Worm (Caenorhabditis elegans): ENCODE data around the gene R02D5.4.

Gene R02D5.4

DNA sequence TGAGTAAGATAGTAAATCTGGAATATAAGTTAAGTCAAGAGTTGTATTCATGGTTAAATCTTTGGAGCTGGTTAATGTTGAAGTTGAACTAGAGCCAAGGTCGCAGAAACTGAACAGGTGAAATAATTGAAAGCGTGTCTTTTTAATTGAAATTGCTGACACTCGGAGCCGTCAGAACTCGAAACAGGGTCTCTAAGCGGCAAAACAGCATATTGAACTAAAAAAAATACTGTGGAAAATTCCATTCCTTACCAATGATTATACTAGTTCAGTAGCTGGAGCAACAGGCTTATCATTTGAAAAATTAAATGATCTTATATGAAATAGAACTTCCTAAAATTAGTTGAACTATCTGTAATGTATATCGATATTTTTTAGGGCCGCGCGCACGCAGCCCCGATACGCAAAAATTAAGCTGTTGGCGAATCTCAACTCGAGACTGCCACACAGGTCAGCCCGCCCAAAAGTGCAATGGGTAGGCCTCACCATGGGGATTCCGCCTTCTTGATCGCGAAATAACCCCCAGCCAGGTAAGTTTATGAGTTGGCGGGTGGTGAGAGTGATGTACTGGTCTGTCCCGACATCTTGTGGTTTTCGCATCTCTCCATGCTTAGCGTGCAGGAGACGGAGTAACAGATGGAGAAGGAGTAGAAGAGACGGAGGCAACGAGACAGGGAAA, 16.1 kb downstream of the R02D5.4 start, which contains the start of gene srz-97:
TSS of gene srz-97 (minus strand) at position 51 of the 679 bp plus-strand sequence.
- TF ChIP-seq unc-62 (GFP tag; optimal IDR thresholded peaks at IDR 0.05) (no peak), nhr-76 (tag; optimal IDR thresholded peaks at IDR 0.05) (no peak), tbx-8 (GFP tag; optimal IDR thresholded peaks at IDR 0.05) (no peak), cnd-1 (tag; optimal IDR thresholded peaks at IDR 0.05) (peak; percentile 64), nhr-12 (tag; optimal IDR thresholded peaks at IDR 0.05) (no peak), snpc-4 (tag; optimal IDR thresholded peaks at IDR 0.05) (no peak), elt-1 (tag; optimal IDR thresholded peaks at IDR 0.05; ENCODE audit: borderline replicate concordance, insufficient read depth) (no peak), elt-3 (tag; optimal IDR thresholded peaks at IDR 0.05) (no peak), M03D4.4 (tag; optimal IDR thresholded peaks at IDR 0.05) (no peak), blmp-1 (tag; optimal IDR thresholded peaks at IDR 0.05) (no peak), drap-1 (GFP tag; optimal IDR thresholded peaks at IDR 0.05) (peak; percentile 53), ceh-83 (GFP tag; optimal IDR thresholded peaks at IDR 0.05) (peak; percentile 1), ceh-39 (tag; optimal IDR thresholded peaks at IDR 0.05) (no peak), sem-2 (GFP tag; optimal IDR thresholded peaks at IDR 0.05) (no peak)

DNA sequence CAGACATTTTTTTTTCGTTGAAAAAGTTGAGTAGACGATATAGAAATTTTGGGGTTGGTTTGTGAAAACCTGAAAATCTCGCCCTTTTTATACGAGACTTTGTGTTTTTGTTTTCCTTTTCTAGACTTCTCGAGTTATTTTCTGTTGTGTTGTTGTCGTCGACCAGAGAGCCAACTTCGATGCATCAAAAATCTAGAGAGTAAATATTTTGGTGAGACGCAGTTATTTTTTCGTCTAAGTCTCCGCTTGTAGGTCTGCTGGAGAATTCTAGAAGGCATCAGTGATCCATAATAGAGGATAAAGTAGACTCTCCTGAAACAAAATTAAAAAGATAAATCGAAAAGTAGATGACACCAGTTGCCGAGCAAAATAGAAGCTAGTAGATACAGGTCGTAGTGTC, 20.1 kb downstream of the R02D5.4 start, which contains the start of gene F08H9.4:
TSS of gene F08H9.4 (minus strand) at position 61 of the 400 bp plus-strand sequence.
- no peak for TF ChIP-seq hlh-1 (tag; optimal IDR thresholded peaks at IDR 0.05)
- no peak for TF ChIP-seq ces-1 (GFP tag; optimal IDR thresholded peaks at IDR 0.05)
- no peak for TF ChIP-seq sptf-1 (tag; optimal IDR thresholded peaks at IDR 0.05)
- no peak for TF ChIP-seq nhr-28 (tag; optimal IDR thresholded peaks at IDR 0.05)
- no peak for TF ChIP-seq nhr-12 (tag; optimal IDR thresholded peaks at IDR 0.05)
- no peak for TF ChIP-seq flh-1 (GFP tag; optimal IDR thresholded peaks at IDR 0.05)
- no peak for TF ChIP-seq mls-2 (tag; optimal IDR thresholded peaks at IDR 0.05)
- TF ChIP-seq nhr-76 (tag; optimal IDR thresholded peaks at IDR 0.05): no peak
- no peak for TF ChIP-seq ztf-11 (tag; optimal IDR thresholded peaks at IDR 0.05)
- TF ChIP-seq lin-13 (tag; optimal IDR thresholded peaks at IDR 0.05): no peak
- TF ChIP-seq ham-2 (GFP tag; optimal IDR thresholded peaks at IDR 0.05): no peak
- no peak for TF ChIP-seq tbx-8 (GFP tag; optimal IDR thresholded peaks at IDR 0.05)
- no peak for TF ChIP-seq lsy-2 (tag; optimal IDR thresholded peaks at IDR 0.05)
- no peak for TF ChIP-seq cnd-1 (tag; optimal IDR thresholded peaks at IDR 0.05)
- TF ChIP-seq nhr-237 (tag; optimal IDR thresholded peaks at IDR 0.05): no peak
- no peak for TF ChIP-seq pha-4 (tag; optimal IDR thresholded peaks at IDR 0.05)

DNA sequence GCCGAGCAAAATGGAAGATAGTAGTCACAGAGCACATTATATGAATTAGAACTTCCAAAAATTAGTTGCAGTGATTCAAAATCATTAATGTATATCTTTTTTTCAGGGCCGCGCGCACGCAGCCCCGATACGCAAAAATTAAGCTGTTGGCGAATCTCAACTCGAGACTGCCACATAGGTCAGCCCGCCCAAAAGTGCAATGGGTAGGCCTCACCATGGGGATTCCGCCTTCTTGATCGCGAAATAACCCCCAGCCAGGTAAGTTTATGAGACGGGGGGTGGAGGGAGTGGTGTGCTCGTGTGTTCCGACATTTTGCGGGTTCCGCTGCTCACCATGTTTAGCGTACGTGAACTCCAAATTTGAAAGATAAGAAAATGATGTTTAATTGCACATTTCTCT, 21.4 kb downstream of the R02D5.4 start, which contains the start of gene F08H9.3:
TSS of gene F08H9.3 (minus strand) at position 252 of the 400 bp plus-strand sequence.
- TF ChIP-seq drap-1 (GFP tag; optimal IDR thresholded peaks at IDR 0.05) (peak; percentile 14), cnd-1 (tag; optimal IDR thresholded peaks at IDR 0.05) (peak; percentile 7)

DNA sequence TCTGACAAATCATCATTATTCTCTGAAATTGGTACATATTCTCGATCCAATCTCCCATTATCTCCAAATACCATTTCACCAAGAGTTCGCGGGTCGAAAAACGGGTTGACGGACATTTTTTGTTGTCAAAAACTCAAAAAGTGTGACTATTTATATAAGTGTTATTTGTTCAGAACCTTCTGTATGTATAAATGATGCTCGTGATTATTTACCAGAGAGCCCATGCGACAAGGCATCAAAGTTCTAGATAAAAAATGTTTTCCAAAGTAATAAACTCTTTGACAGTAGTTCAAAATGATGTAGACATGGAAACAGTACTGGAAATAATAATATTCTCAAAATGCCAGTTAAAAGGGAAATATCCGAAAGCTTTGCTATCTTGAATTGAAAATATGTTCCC, 21.8 kb downstream of the R02D5.4 start:
- TF ChIP-seq nhr-12 (tag; optimal IDR thresholded peaks at IDR 0.05): no peak
- no peak for TF ChIP-seq ces-1 (GFP tag; optimal IDR thresholded peaks at IDR 0.05)
- TF ChIP-seq mep-1 (tag; optimal IDR thresholded peaks at IDR 0.05): no peak
- TF ChIP-seq lin-32 (GFP tag; optimal IDR thresholded peaks at IDR 0.05): no peak
- TF ChIP-seq ztf-11 (tag; optimal IDR thresholded peaks at IDR 0.05): no peak
- TF ChIP-seq M03D4.4 (tag; optimal IDR thresholded peaks at IDR 0.05): no peak
- TF ChIP-seq drap-1 (GFP tag; optimal IDR thresholded peaks at IDR 0.05): no peak
- no peak for TF ChIP-seq elt-3 (tag; optimal IDR thresholded peaks at IDR 0.05)
- no peak for TF ChIP-seq snpc-4 (tag; optimal IDR thresholded peaks at IDR 0.05)
- no peak for TF ChIP-seq flh-1 (GFP tag; optimal IDR thresholded peaks at IDR 0.05)
- no peak for TF ChIP-seq nhr-28 (tag; optimal IDR thresholded peaks at IDR 0.05)
- TF ChIP-seq lsy-2 (tag; optimal IDR thresholded peaks at IDR 0.05): no peak
- TF ChIP-seq sem-2 (GFP tag; optimal IDR thresholded peaks at IDR 0.05): no peak
- TF ChIP-seq ceh-43 (GFP tag; optimal IDR thresholded peaks at IDR 0.05): no peak

DNA sequence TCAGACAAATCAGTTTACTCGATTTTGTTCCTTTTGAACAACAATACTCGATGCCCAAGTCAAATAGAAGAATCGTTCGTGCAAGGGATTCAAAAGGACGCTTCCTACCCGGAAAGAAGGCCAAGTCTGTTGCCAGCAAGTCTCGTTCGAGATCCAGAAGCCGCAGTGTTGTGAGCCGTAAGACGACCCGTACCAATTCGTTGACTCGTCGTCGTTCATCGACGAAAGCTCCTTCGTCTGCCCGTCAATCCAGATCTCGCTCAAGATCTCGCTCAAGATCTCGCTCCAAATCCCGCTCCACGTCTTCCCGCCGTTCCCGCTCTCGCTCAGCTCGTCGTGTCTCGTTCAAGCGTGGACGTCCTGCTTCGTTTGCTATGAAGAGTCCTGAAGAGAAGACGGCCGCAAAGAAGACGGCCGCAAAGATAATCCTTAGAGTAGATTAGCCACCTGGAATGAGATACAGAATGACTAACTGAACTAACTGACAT, 23.8 kb downstream of the R02D5.4 start, which contains the start of gene F08H9.2:
TSS of gene F08H9.2 (plus strand) at position 51 of the 488 bp plus-strand sequence.
- TF ChIP-seq pha-4 (tag; optimal IDR thresholded peaks at IDR 0.05): no peak
- TF ChIP-seq unc-62 (GFP tag; optimal IDR thresholded peaks at IDR 0.05): no peak
- no peak for TF ChIP-seq ham-2 (GFP tag; optimal IDR thresholded peaks at IDR 0.05)
